Worm (Caenorhabditis elegans): ENCODE measurements around the gene faxc-1.

DNA sequence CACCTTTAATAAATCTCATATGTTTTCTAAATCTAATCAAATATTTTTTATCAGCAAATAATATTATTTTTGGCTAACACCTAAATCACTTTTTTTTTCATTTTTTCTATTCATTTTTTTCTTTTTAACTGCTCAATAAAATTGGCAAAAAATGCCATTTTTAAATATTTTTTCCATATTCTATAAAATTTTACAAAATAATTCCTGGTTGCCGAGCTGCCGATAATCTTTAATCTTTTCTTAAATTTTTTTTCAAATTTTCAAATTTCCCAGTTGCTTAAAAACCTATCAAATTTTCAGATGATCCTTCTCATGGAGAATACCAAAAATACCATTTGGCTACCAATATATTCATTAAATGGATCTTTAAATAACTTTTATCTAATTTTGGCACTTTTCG lies 47.6 kb downstream of the faxc-1 start, which contains the start of gene sre-51:
- TF ChIP-seq lin-13 (GFP tag; optimal IDR thresholded peaks at IDR 0.05) (no peak), fos-1 (tag; optimal IDR thresholded peaks at IDR 0.05) (no peak), fkh-10 (GFP tag; optimal IDR thresholded peaks at IDR 0.05) (no peak), ces-1 (GFP tag; optimal IDR thresholded peaks at IDR 0.05) (no peak), aly-2 (tag; optimal IDR thresholded peaks at IDR 0.05) (no peak), egl-27 (tag; optimal IDR thresholded peaks at IDR 0.05) (no peak), pax-3 (tag; optimal IDR thresholded peaks at IDR 0.05) (no peak), ztf-11 (tag; optimal IDR thresholded peaks at IDR 0.05) (no peak), mdl-1 (tag; optimal IDR thresholded peaks at IDR 0.05) (no peak), ceh-63 (GFP tag; optimal IDR thresholded peaks at IDR 0.05) (no peak), pqm-1 (tag; optimal IDR thresholded peaks at IDR 0.05) (no peak)

All from whole organism, L1 larva.